Worm (Caenorhabditis elegans) whole organism, L2 larva: ENCODE measurements around the gene syx-5.

ENCODE experiments used
- ceh-82 ChIP-seq: fragments of 150-350 bp; optimal IDR thresholded peaks from 2 replicates; lab custom pipeline; 2014; ENCODE audit warnings: missing biosample characterization, missing genetic modification characterization
- elt-3 ChIP-seq: sonication (generic microtip); optimal IDR thresholded peaks from 2 replicates; lab custom pipeline; 2017; ENCODE audit warnings: missing biosample characterization, missing genetic modification characterization
- lsy-2 ChIP-seq, 2 experiments: fragments of 150-350 bp in 1 of 2; sonication (generic microtip) in 1 of 2; optimal IDR thresholded peaks; 2 replicates each; lab custom pipeline; 2014 to 2017; ENCODE audit warnings: missing biosample characterization in 2 of 2, missing genetic modification characterization in 2 of 2
- nhr-237 ChIP-seq: fragments of 150-350 bp; optimal IDR thresholded peaks from 2 replicates; lab custom pipeline; 2014; ENCODE audit warnings: missing biosample characterization, missing genetic modification characterization

- no peak for TF ChIP-seq lsy-2 (tag; optimal IDR thresholded peaks at IDR 0.05; lab: Kevin White, UChicago)
- no peak for TF ChIP-seq elt-3
- no peak for TF ChIP-seq nhr-237
- TF ChIP-seq ceh-82 (tag; lab: Kevin White, UChicago), result no peak
Observed at ce11 chrV:11789474-11789873, 24.8 kb downstream of the syx-5 start, which contains the start of gene D2023.1.
